Fruit fly (Drosophila melanogaster) whole organism, prepupa: ENCODE measurements around the gene Lmx1a.

ENCODE experiments used
- CG11294 ChIP-seq: fragments of 200-800 bp; sonication (Bioruptor generic); IDR thresholded peaks from 2 replicates; pipeline ENCODE4 v1.3.6; 2022; ENCODE audit warnings: missing biosample characterization, missing genetic modification characterization
- CG11902 ChIP-seq: fragments of 200-800 bp; sonication (Bioruptor generic); optimal IDR thresholded peaks from 3 replicates; lab custom pipeline; 2016; ENCODE audit warnings: missing biosample characterization, missing genetic modification characterization
- CG16779 ChIP-seq: fragments of 200-800 bp; sonication (Bioruptor generic); optimal IDR thresholded peaks from 3 replicates; lab custom pipeline; 2017; ENCODE audit warnings: missing biosample characterization, mild to moderate bottlenecking, missing genetic modification characterization
- CG3032 ChIP-seq: fragments of 200-800 bp; optimal IDR thresholded peaks from 2 replicates; lab custom pipeline; 2019; ENCODE audit warnings: missing biosample characterization, mild to moderate bottlenecking, missing genetic modification characterization, moderate library complexity
- CG6163 ChIP-seq: fragments of 200-800 bp; sonication (Bioruptor generic); IDR thresholded peaks from 3 replicates; pipeline ENCODE4 v1.3.6; 2022; ENCODE audit warnings: missing biosample characterization, missing genetic modification characterization
- CG6854 ChIP-seq: fragments of 200-800 bp; sonication (Bioruptor generic); optimal IDR thresholded peaks from 2 replicates; lab custom pipeline; 2017; ENCODE audit warnings: missing biosample characterization, mild to moderate bottlenecking, missing genetic modification characterization
- CG7368 ChIP-seq: fragments of 200-800 bp; sonication (Bioruptor generic); optimal IDR thresholded peaks from 3 replicates; lab custom pipeline; 2016; ENCODE audit warnings: missing biosample characterization, missing genetic modification characterization
- CG8319 ChIP-seq: fragments of 200-800 bp; sonication (Bioruptor generic); optimal IDR thresholded peaks from 3 replicates; lab custom pipeline; 2016; ENCODE audit warnings: missing biosample characterization, missing genetic modification characterization
- Eip78C ChIP-seq: fragments of 200-800 bp; sonication (Bioruptor generic); peaks from one replicate; lab custom pipeline; 2016; ENCODE audit warnings: missing biosample characterization, missing genetic modification characterization
- Ets96B ChIP-seq: fragments of 200-800 bp; optimal IDR thresholded peaks from 2 replicates; lab custom pipeline; 2019; ENCODE audit warnings: missing biosample characterization, mild to moderate bottlenecking, missing genetic modification characterization, moderate library complexity
- Gug ChIP-seq: fragments of 200-800 bp; sonication (Bioruptor generic); IDR thresholded peaks from 2 replicates; pipeline ENCODE4 v1.3.6; 2022; ENCODE audit warnings: missing biosample characterization, missing genetic modification characterization
- Hr38 ChIP-seq: sonication (Bioruptor generic); optimal IDR thresholded peaks from 2 replicates; lab custom pipeline; 2016; ENCODE audit warnings: missing biosample characterization, missing genetic modification characterization
- Hr4 ChIP-seq: fragments of 200-800 bp; sonication (Bioruptor generic); optimal IDR thresholded peaks from 3 replicates; lab custom pipeline; 2016; ENCODE audit warnings: missing biosample characterization, missing genetic modification characterization
- OdsH ChIP-seq: fragments of 200-800 bp; sonication (Bioruptor generic); optimal IDR thresholded peaks from 3 replicates; lab custom pipeline; 2016; ENCODE audit warnings: missing biosample characterization, missing genetic modification characterization
- Sox102F ChIP-seq: fragments of 200-800 bp; sonication (Bioruptor generic); optimal IDR thresholded peaks from 2 replicates; lab custom pipeline; 2016; ENCODE audit warnings: missing biosample characterization, mild to moderate bottlenecking, missing genetic modification characterization
- Sox15 ChIP-seq: fragments of 200-800 bp; sonication (Bioruptor generic); optimal IDR thresholded peaks from 3 replicates; lab custom pipeline; 2016; ENCODE audit warnings: missing biosample characterization, missing genetic modification characterization
- cyc ChIP-seq: fragments of 200-800 bp; sonication (Bioruptor generic); optimal IDR thresholded peaks from 3 replicates; lab custom pipeline; 2016; ENCODE audit warnings: missing biosample characterization, missing genetic modification characterization
- fkh ChIP-seq: fragments of 200-800 bp; sonication (Bioruptor generic); optimal IDR thresholded peaks from 3 replicates; lab custom pipeline; 2017; ENCODE audit warnings: missing biosample characterization, mild to moderate bottlenecking, missing genetic modification characterization, moderate library complexity
- lz ChIP-seq: fragments of 200-800 bp; sonication (Bioruptor generic); optimal IDR thresholded peaks from 3 replicates; lab custom pipeline; 2016; ENCODE audit warnings: missing biosample characterization, missing genetic modification characterization
- spab ChIP-seq: fragments of 200-800 bp; sonication (Bioruptor generic); optimal IDR thresholded peaks from 2 replicates; lab custom pipeline; 2017; ENCODE audit warnings: missing biosample characterization, mild to moderate bottlenecking, missing genetic modification characterization, missing genetic modification reagents
- ss ChIP-seq, 2 experiments: fragments of 200-800 bp; sonication (Bioruptor generic); optimal IDR thresholded peaks; 2 replicates in 1 of 2; 3 replicates in 1 of 2; lab custom pipeline; 2017 to 2018; ENCODE audit warnings: mild to moderate bottlenecking in 2 of 2, missing biosample characterization in 2 of 2, missing genetic modification characterization in 2 of 2, moderate library complexity in 1 of 2
- svp ChIP-seq: fragments of 200-800 bp; sonication (Bioruptor generic); peaks from one replicate; lab custom pipeline; 2016; ENCODE audit warnings: missing biosample characterization, missing genetic modification characterization
- topi ChIP-seq: fragments of 200-800 bp; sonication (Bioruptor generic); optimal IDR thresholded peaks from 3 replicates; lab custom pipeline; 2016; ENCODE audit warnings: missing biosample characterization, missing genetic modification characterization

Gene Lmx1a

dm6 chr3L:12363729-12364128, 34.7 kb downstream of the Lmx1a start:
- TF ChIP-seq fkh (no peak), CG11294 (GFP tag; lab: Robert Waterston, UW) (no peak), CG8319 (no peak), topi (GFP tag; lab: Kevin White, UChicago) (no peak), Hr4 (no peak), CG3032 (no peak)
- TF ChIP-seq, all 60 proteins: peak for 0

DNA sequence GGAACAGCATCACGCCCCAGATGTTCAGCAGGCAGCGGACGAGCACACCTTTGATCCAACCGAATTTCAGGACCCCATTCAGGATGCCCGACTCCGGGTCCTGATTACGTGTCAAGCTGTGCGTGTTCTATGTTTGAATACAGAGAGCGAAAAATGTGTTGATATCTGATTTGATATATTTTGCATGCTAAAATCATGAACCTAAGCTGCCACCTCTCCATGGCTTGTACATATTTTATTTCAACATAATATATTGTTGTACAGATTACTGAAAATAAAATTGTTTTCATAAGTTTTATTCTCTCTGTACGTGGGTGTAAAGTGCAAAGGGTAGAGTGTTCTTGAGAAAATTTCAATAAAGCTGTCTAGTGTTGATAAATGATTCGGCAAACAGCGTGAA, 45.4 kb downstream of the Lmx1a start:
- TF ChIP-seq CG6163 (GFP tag; lab: Robert Waterston, UW): 0 out of 3 replicates have a peak, but pooled peaks have one; percentile 15
- TF ChIP-seq svp: peak; percentile 5
- TF ChIP-seq Gug (GFP tag; lab: Robert Waterston, UW): no peak

- TF ChIP-seq Sox102F (no peak), CG11902 (GFP tag; lab: Kevin White, UChicago) (no peak), CG6854 (no peak), OdsH (GFP tag; lab: Kevin White, UChicago) (no peak), lz (GFP tag; lab: Kevin White, UChicago) (no peak), Sox15 (no peak), Hr38 (no peak), Hr4 (no peak), cyc (GFP tag; lab: Kevin White, UChicago) (no peak), ss (GFP tag; optimal IDR thresholded peaks at IDR 0.05; lab: Kevin White, UChicago) (no peak), svp (no peak), CG16779 (tag; lab: Kevin White, UChicago) (no peak), CG7368 (GFP tag; lab: Kevin White, UChicago) (no peak), spab (no peak), Ets96B (tag; lab: Kevin White, UChicago) (no peak), Eip78C (GFP tag; lab: Kevin White, UChicago) (no peak)
- TF ChIP-seq, all 60 proteins: peak for 0
Measured at dm6 chr3L:12380592-12380991, 51.6 kb downstream of the Lmx1a start.
